Fruit fly (Drosophila melanogaster) whole organism, embryonic: ENCODE data around the gene AstCC.

Experiments
- CG10147 ChIP-seq: fragments of 200-800 bp; sonication (Bioruptor generic); optimal IDR thresholded peaks from 2 replicates; lab custom pipeline; 2019; ENCODE audit warnings: missing biosample characterization, mild to moderate bottlenecking, missing genetic modification characterization, moderate library complexity
- CG11247 ChIP-seq: fragments of 200-800 bp; sonication (Bioruptor generic); IDR thresholded peaks from 2 replicates; pipeline ENCODE4 v1.3.6; 2022; ENCODE audit warnings: missing biosample characterization, missing genetic modification characterization
- CG11398 ChIP-seq: fragments of 200-800 bp; sonication (Bioruptor generic); optimal IDR thresholded peaks from 2 replicates; lab custom pipeline; 2016; ENCODE audit warnings: missing biosample characterization, missing genetic modification characterization
- CG13894 ChIP-seq: fragments of 200-800 bp; sonication (Bioruptor generic); optimal IDR thresholded peaks from 3 replicates; lab custom pipeline; 2018; ENCODE audit warnings: missing biosample characterization, mild to moderate bottlenecking, missing genetic modification characterization, moderate library complexity
- CG14860 ChIP-seq: fragments of 200-800 bp; sonication (Bioruptor generic); IDR thresholded peaks from 3 replicates; pipeline ENCODE4 v1.3.6; 2022; ENCODE audit warnings: missing biosample characterization, missing genetic modification characterization; ENCODE audit not compliant: partially characterized antibody
- CG15601 ChIP-seq: fragments of 200-800 bp; sonication (Bioruptor generic); optimal IDR thresholded peaks from 3 replicates; lab custom pipeline; 2019; ENCODE audit warnings: missing biosample characterization, mild to moderate bottlenecking, missing genetic modification characterization, moderate library complexity
- CG17361 ChIP-seq: fragments of 200-800 bp; sonication (Bioruptor generic); IDR thresholded peaks from 3 replicates; pipeline ENCODE4 v1.3.6; 2022; ENCODE audit warnings: missing biosample characterization, missing genetic modification characterization
- CG17612 ChIP-seq: fragments of 200-800 bp; sonication (Bioruptor generic); IDR thresholded peaks from 2 replicates; pipeline ENCODE4 v1.3.6; 2022; ENCODE audit warnings: missing biosample characterization, missing genetic modification characterization
- CG2129 ChIP-seq: fragments of 200-800 bp; sonication (Bioruptor generic); IDR thresholded peaks from 2 replicates; pipeline ENCODE4 v1.3.6; 2022; ENCODE audit warnings: missing biosample characterization, missing genetic modification characterization; ENCODE audit not compliant: partially characterized antibody
- CG34224 ChIP-seq: fragments of 200-800 bp; sonication (Bioruptor generic); IDR thresholded peaks from 3 replicates; pipeline ENCODE4 v1.3.6; 2022; ENCODE audit warnings: missing biosample characterization, missing genetic modification characterization; ENCODE audit not compliant: partially characterized antibody
- CG4360 ChIP-seq: fragments of 200-800 bp; sonication (Bioruptor generic); IDR thresholded peaks from 2 replicates; pipeline ENCODE4 v1.3.6; 2022; ENCODE audit warnings: missing biosample characterization, missing genetic modification characterization
- CG6854 ChIP-seq: fragments of 200-800 bp; sonication (Bioruptor generic); optimal IDR thresholded peaks from 3 replicates; lab custom pipeline; 2017; ENCODE audit warnings: missing biosample characterization, mild to moderate bottlenecking, missing genetic modification characterization
- CG7556 ChIP-seq: fragments of 200-800 bp; sonication (Bioruptor generic); optimal IDR thresholded peaks from 2 replicates; lab custom pipeline; 2017; ENCODE audit warnings: missing biosample characterization, mild to moderate bottlenecking, missing genetic modification characterization
- CG9727 ChIP-seq: fragments of 200-800 bp; sonication (Bioruptor generic); optimal IDR thresholded peaks from 3 replicates; lab custom pipeline; 2017; ENCODE audit warnings: missing biosample characterization, mild to moderate bottlenecking, missing genetic modification characterization
- Dp ChIP-seq: fragments of 200-800 bp; sonication (Bioruptor generic); optimal IDR thresholded peaks from 2 replicates; lab custom pipeline; 2018; ENCODE audit warnings: missing biosample characterization, mild to moderate bottlenecking, missing genetic modification characterization, moderate library complexity
- Fer3 ChIP-seq: fragments of 200-800 bp; sonication (Bioruptor generic); optimal IDR thresholded peaks from 2 replicates; lab custom pipeline; 2018; ENCODE audit warnings: missing biosample characterization, mild to moderate bottlenecking, missing genetic modification characterization, moderate library complexity
- HLH4C ChIP-seq: fragments of 200-800 bp; sonication (Bioruptor generic); IDR thresholded peaks from 3 replicates; pipeline ENCODE4 v1.3.6; 2022; ENCODE audit warnings: missing biosample characterization, missing genetic modification characterization; ENCODE audit not compliant: partially characterized antibody
- Hr39 ChIP-seq: fragments of >200 bp; optimal IDR thresholded peaks from 2 replicates; lab custom pipeline; 2017
- Med ChIP-seq: fragments of 200-800 bp; sonication (Bioruptor generic); peaks from one replicate; lab custom pipeline; 2016; ENCODE audit warnings: missing biosample characterization, missing genetic modification characterization, mild to moderate bottlenecking, inconsistent platforms, moderate library complexity
- Mes4 ChIP-seq: fragments of 200-800 bp; sonication (Bioruptor generic); optimal IDR thresholded peaks from 2 replicates; lab custom pipeline; 2016; ENCODE audit warnings: missing biosample characterization, missing genetic modification characterization
- Myb ChIP-seq: fragments of 200-800 bp; sonication (Bioruptor generic); optimal IDR thresholded peaks from 2 replicates; lab custom pipeline; 2016; ENCODE audit warnings: missing biosample characterization, missing genetic modification characterization
- Ptx1 ChIP-seq: fragments of 200-800 bp; sonication (Bioruptor generic); IDR thresholded peaks from 2 replicates; pipeline ENCODE4 v1.3.6; 2022; ENCODE audit warnings: missing biosample characterization, missing genetic modification characterization
- Sin3A ChIP-seq: fragments of >200 bp; optimal IDR thresholded peaks from 2 replicates; lab custom pipeline; 2018
- Sry-β ChIP-seq: fragments of 200-800 bp; sonication (Bioruptor generic); optimal IDR thresholded peaks from 2 replicates; lab custom pipeline; 2018; ENCODE audit warnings: missing biosample characterization, mild to moderate bottlenecking, missing genetic modification characterization, moderate library complexity
- Tbp ChIP-seq: fragments of >200 bp; optimal IDR thresholded peaks from 2 replicates; lab custom pipeline; 2018; ENCODE audit warnings: missing biosample characterization, missing genetic modification characterization
- Vsx1 ChIP-seq: fragments of 200-800 bp; sonication (Bioruptor generic); optimal IDR thresholded peaks from 2 replicates; lab custom pipeline; 2017; ENCODE audit warnings: missing biosample characterization, mild to moderate bottlenecking, missing genetic modification characterization, missing genetic modification reagents
- Xrp1 ChIP-seq: fragments of 200-800 bp; sonication (Bioruptor generic); IDR thresholded peaks from 2 replicates; pipeline ENCODE4 v1.3.6; 2022; ENCODE audit warnings: missing biosample characterization, missing genetic modification characterization
- chif ChIP-seq, 2 experiments: fragments of 200-800 bp; sonication (Bioruptor generic); optimal IDR thresholded peaks; 3 replicates each; lab custom pipeline; 2016; ENCODE audit warnings: missing biosample characterization in 2 of 2, missing genetic modification characterization in 2 of 2
- crp ChIP-seq, 2 experiments: fragments of 200-800 bp; sonication (Bioruptor generic); optimal IDR thresholded peaks; 2 replicates in 1 of 2; 3 replicates in 1 of 2; lab custom pipeline; 2017; ENCODE audit warnings: missing biosample characterization in 2 of 2, missing genetic modification characterization in 2 of 2, mild to moderate bottlenecking in 1 of 2, moderate library complexity in 1 of 2
- da ChIP-seq: fragments of 200-800 bp; sonication (Bioruptor generic); optimal IDR thresholded peaks from 2 replicates; lab custom pipeline; 2016; ENCODE audit warnings: missing biosample characterization, missing genetic modification characterization
- disco-r ChIP-seq: fragments of 200-800 bp; sonication (Bioruptor generic); optimal IDR thresholded peaks from 2 replicates; lab custom pipeline; 2016; ENCODE audit warnings: missing biosample characterization, missing genetic modification characterization
- dpn ChIP-seq, 2 experiments: fragments of 200-800 bp; sonication (Bioruptor generic); optimal IDR thresholded peaks; 3 replicates each; lab custom pipeline; 2016; ENCODE audit warnings: missing biosample characterization in 2 of 2, missing genetic modification characterization in 2 of 2
- eve ChIP-seq, 2 experiments: fragments of >200 bp; optimal IDR thresholded peaks; 2 replicates each; lab custom pipeline; 2017; ENCODE audit warnings: missing biosample characterization in 2 of 2, missing genetic modification characterization in 2 of 2
- gfzf ChIP-seq: fragments of 200-800 bp; sonication (Bioruptor generic); optimal IDR thresholded peaks from 2 replicates; lab custom pipeline; 2016; ENCODE audit warnings: missing biosample characterization, mild to moderate bottlenecking, missing genetic modification characterization, moderate library complexity
- inv ChIP-seq: fragments of 200-800 bp; sonication (Bioruptor generic); IDR thresholded peaks from 2 replicates; pipeline ENCODE4 v1.3.6; 2022; ENCODE audit warnings: missing biosample characterization, missing genetic modification characterization; ENCODE audit not compliant: partially characterized antibody
- knrl ChIP-seq: fragments of 200-800 bp; sonication (Bioruptor generic); IDR thresholded peaks from 3 replicates; pipeline ENCODE4 v1.3.6; 2022; ENCODE audit warnings: missing biosample characterization, missing genetic modification characterization; ENCODE audit not compliant: partially characterized antibody
- mam ChIP-seq: fragments of 200-800 bp; sonication (Bioruptor generic); optimal IDR thresholded peaks from 3 replicates; lab custom pipeline; 2016; ENCODE audit warnings: missing biosample characterization, missing genetic modification characterization
- otp ChIP-seq: fragments of 200-800 bp; sonication (Bioruptor generic); IDR thresholded peaks from 3 replicates; pipeline ENCODE4, ENCODE4 v1.3.6; 2022; ENCODE audit warnings: missing biosample characterization, missing genetic modification characterization
- pb ChIP-seq: fragments of 200-800 bp; sonication (Bioruptor generic); optimal IDR thresholded peaks from 3 replicates; lab custom pipeline; 2016; ENCODE audit warnings: missing biosample characterization, missing genetic modification characterization
- prd ChIP-seq, 3 experiments: fragments of >200 bp in 2 of 3; fragments of 200-800 bp in 1 of 3; sonication (Bioruptor generic) in 1 of 3; optimal IDR thresholded peaks in 2 of 3; IDR thresholded peaks in 1 of 3; 2 replicates in 2 of 3; 3 replicates in 1 of 3; pipeline versions ENCODE4 v1.3.6 to Lab custom; 2017 to 2022; ENCODE audit warnings: missing biosample characterization in 1 of 3, missing genetic modification characterization in 1 of 3
- row ChIP-seq: fragments of 200-800 bp; sonication (Bioruptor generic); IDR thresholded peaks from 3 replicates; pipeline ENCODE4 v1.3.6; 2022; ENCODE audit warnings: missing biosample characterization, missing genetic modification characterization
- run ChIP-seq: fragments of 200-800 bp; sonication (Bioruptor generic); optimal IDR thresholded peaks from 3 replicates; lab custom pipeline; 2018; ENCODE audit warnings: missing biosample characterization, mild to moderate bottlenecking, missing genetic modification characterization
- schlank ChIP-seq: fragments of 200-800 bp; sonication (Bioruptor generic); optimal IDR thresholded peaks from 2 replicates; lab custom pipeline; 2018; ENCODE audit warnings: missing biosample characterization, mild to moderate bottlenecking, missing genetic modification characterization
- tll ChIP-seq, 2 experiments: fragments of 200-800 bp in 1 of 2; fragments of >200 bp in 1 of 2; sonication (Bioruptor generic) in 1 of 2; optimal IDR thresholded peaks; 2 replicates each; lab custom pipeline; 2017 to 2019; ENCODE audit warnings: missing biosample characterization in 2 of 2, missing genetic modification characterization in 2 of 2, mild to moderate bottlenecking in 1 of 2, moderate library complexity in 1 of 2
- trh ChIP-seq: fragments of 200-800 bp; sonication (Bioruptor generic); optimal IDR thresholded peaks from 2 replicates; lab custom pipeline; 2016; ENCODE audit warnings: missing biosample characterization, missing genetic modification characterization
- z ChIP-seq: fragments of 200-800 bp; sonication (Bioruptor generic); IDR thresholded peaks from 3 replicates; pipeline ENCODE4 v1.3.6; 2022; ENCODE audit warnings: missing biosample characterization, missing genetic modification characterization
- zen ChIP-seq: fragments of 200-800 bp; sonication (Bioruptor generic); optimal IDR thresholded peaks from 3 replicates; lab custom pipeline; 2018; ENCODE audit warnings: missing biosample characterization, mild to moderate bottlenecking, missing genetic modification characterization, moderate library complexity
- zfh1 ChIP-seq: fragments of 200-800 bp; sonication (Bioruptor generic); IDR thresholded peaks from 3 replicates; pipeline ENCODE4 v1.3.6; 2022; ENCODE audit warnings: missing biosample characterization, missing genetic modification characterization

Gene AstCC

DNA sequence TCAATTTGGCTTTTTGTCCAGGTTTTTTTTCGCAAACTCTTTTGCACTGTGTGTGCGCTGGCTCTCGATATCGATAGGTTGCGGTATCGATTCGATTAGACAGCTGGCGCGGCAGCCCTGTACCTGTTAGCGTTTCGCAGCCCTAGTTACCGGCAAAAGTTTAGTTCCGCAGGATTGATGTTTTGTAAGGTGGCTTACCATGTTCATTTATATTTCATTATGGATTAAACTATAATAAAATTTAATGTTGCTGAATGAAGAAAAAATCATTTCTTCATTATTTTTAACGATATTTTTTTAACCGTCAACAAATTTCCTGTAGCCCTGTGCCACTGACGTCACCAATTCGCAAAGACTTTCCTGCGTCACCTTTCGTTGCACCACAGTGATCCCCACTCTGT, 21.5 kb upstream of the AstCC start, which contains the start of gene Reps (continued):
- TF ChIP-seq zen, result peak; percentile 99
- TF ChIP-seq CG9727 (GFP tag; lab: Kevin White, UChicago), result peak; percentile 99
- TF ChIP-seq Vsx1, result no peak
- TF ChIP-seq da (GFP tag; lab: Kevin White, UChicago), result peak; percentile 95
- peak; percentile 52; the same call in 1 of the 2 replicates for TF ChIP-seq inv
- peak; percentile 83 for TF ChIP-seq z
- TF ChIP-seq CG10147 (GFP tag; lab: Kevin White, UChicago), result peak; percentile 98
- peak; percentile 98 for TF ChIP-seq mam (GFP tag; lab: Kevin White, UChicago)
- TF ChIP-seq crp (GFP tag; optimal IDR thresholded peaks at IDR 0.05; lab: Kevin White, UChicago), result peak; percentile 33 to 84
- TF ChIP-seq pb (GFP tag; lab: Kevin White, UChicago), result peak; percentile 90
- 0 out of 3 replicates have a peak, but pooled peaks have one; percentile 43 for TF ChIP-seq CG14860 (GFP tag; lab: Robert Waterston, UW)
- TF ChIP-seq trh (GFP tag; lab: Kevin White, UChicago), result peak; percentile 98
- peak; percentile 97 for TF ChIP-seq CG13894 (tag; lab: Kevin White, UChicago)
- peak; percentile 96 for TF ChIP-seq Sin3A
- TF ChIP-seq eve (GFP tag; optimal IDR thresholded peaks at IDR 0.05; lab: Kevin White, UChicago), result peak in 1 of 2 experiments; percentile 93
- TF ChIP-seq dpn (GFP tag; optimal IDR thresholded peaks at IDR 0.05; lab: Kevin White, UChicago), result peak; percentile 99
- peak; percentile 97 for TF ChIP-seq CG15601 (tag; lab: Kevin White, UChicago)
- TF ChIP-seq Tbp (GFP tag; lab: Kevin White, UChicago), result no peak
- no peak for TF ChIP-seq CG2129 (GFP tag; lab: Robert Waterston, UW)
- TF ChIP-seq schlank (tag; lab: Kevin White, UChicago), result peak; percentile 93
- TF ChIP-seq chif (GFP tag; optimal IDR thresholded peaks at IDR 0.05; lab: Kevin White, UChicago), result peak; percentile 98 to 99
- peak; percentile 97 for TF ChIP-seq CG17612
- peak; percentile 88 for TF ChIP-seq CG4360 (GFP tag; lab: Robert Waterston, UW)
- peak; percentile 92 for TF ChIP-seq disco-r (GFP tag; lab: Kevin White, UChicago)
- TF ChIP-seq Mes4 (GFP tag; lab: Kevin White, UChicago), result peak; percentile 95
- peak; percentile 97 for TF ChIP-seq CG7556 (GFP tag; lab: Kevin White, UChicago)
- peak; percentile 98 for TF ChIP-seq otp
- TF ChIP-seq CG34224 (GFP tag; lab: Robert Waterston, UW), result peak; percentile 65

DNA sequence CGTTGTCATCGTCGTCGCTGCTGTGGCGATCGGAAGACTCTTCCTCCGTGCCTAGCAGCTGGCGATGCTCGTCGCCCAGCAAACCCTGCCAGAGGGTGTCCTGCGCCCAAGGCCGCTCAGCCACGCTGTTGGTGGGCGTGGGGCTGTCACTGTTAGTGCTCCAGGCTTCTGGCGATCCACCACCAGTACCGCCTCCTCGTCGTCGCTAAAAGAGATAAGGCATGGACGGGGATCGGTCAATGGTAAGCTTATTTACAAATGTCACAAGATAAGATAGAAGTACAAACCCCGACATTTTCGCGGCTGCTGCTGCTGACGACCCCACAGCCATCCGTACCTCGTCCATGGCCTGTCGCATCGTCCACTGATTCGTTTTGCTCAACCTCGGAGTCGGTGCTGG, 20.3 kb upstream of the AstCC start:
- TF ChIP-seq Hr39 (no peak), Med (peak; percentile 61), prd (optimal IDR thresholded peaks at IDR 0.05; lab: Kevin White, UChicago) (peak in 1 of 2 experiments; percentile 12), prd (GFP tag; IDR thresholded peaks at IDR 0.05; lab: Robert Waterston, UW) (no peak)

- TF ChIP-seq zfh1 (GFP tag; lab: Robert Waterston, UW) (no peak), tll (GFP tag; optimal IDR thresholded peaks at IDR 0.05; lab: Kevin White, UChicago) (no peak), CG11247 (GFP tag; lab: Robert Waterston, UW) (no peak), Dp (GFP tag; lab: Kevin White, UChicago) (peak; percentile 60), Xrp1 (peak; percentile 38; the same call in 1 of the 2 replicates), HLH4C (GFP tag; lab: Robert Waterston, UW) (peak; percentile 48; the same call in 2 of the 3 replicates), Sry-β (GFP tag; lab: Kevin White, UChicago) (no peak), Ptx1 (GFP tag; lab: Robert Waterston, UW) (no peak), Myb (GFP tag; lab: Kevin White, UChicago) (peak; percentile 98), run (tag; lab: Kevin White, UChicago) (no peak), CG6854 (GFP tag; lab: Kevin White, UChicago) (no peak), gfzf (GFP tag; lab: Kevin White, UChicago) (peak; percentile 2), CG17361 (no peak), inv (0 out of 2 replicates have a peak, but pooled peaks have one; percentile 20), row (GFP tag; lab: Robert Waterston, UW) (peak; percentile 26; the same call in 1 of the 3 replicates), knrl (GFP tag; lab: Robert Waterston, UW) (0 out of 3 replicates have a peak, but pooled peaks have one; percentile 31), Fer3 (tag; lab: Kevin White, UChicago) (no peak), CG11398 (GFP tag; lab: Kevin White, UChicago) (no peak)
These were observed 15.6 kb upstream of the AstCC start, which contains the start of gene Ge-1 for dm6 chr2L:11100516-11101061. Ge-1 (minus strand) TSS chr2L:11100888.
